Worm (Caenorhabditis elegans) whole organism, late embryonic: Measurements from ENCODE around the gene pho-9.

ENCODE experiments used
- F13H6.1 ChIP-seq: sonication (generic microtip); optimal IDR thresholded peaks from 2 replicates; lab custom pipeline; 2016; ENCODE audit warnings: missing genetic modification characterization, missing compliant biosample characterization
- pha-4 ChIP-seq: fragments of 150-350 bp; optimal IDR thresholded peaks from 2 replicates; lab custom pipeline; 2018; ENCODE audit warnings: missing biosample characterization, missing genetic modification reagents, missing genetic modification characterization

DNA sequence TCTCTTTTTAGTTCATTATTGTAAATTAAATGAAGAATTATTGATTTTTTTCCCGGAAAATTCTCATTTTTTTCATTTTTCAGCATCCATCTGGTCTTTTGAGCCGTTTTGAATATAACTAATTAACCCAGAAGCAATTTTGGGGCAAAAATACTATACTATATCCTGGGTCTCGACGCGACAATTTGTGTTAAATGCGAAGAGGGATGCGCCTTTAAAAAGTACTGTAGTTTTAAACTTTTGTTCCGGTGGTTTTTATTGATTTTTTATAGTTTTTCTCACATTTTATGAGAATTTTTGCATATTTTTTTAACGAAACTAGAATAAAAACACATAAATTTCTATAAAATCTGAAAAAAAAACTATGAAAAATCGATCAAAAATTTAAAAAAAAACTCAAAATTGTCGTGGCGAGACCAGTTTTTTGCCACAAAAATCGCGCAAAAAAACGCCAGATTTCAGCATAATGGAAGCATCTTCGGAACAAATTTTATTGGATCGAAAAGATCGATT, 27.4 kb upstream of the pho-9 start, which contains the start of gene tbcc-1:
- no peak for TF ChIP-seq F13H6.1 (tag; lab: Kevin White, UChicago)
- TF ChIP-seq pha-4 (tag; lab: Kevin White, UChicago), result no peak
